Worm (Caenorhabditis elegans) whole organism, L4/young adult: ENCODE results near the gene C52E4.7.

Experiments used
- W03F9.2 ChIP-seq: fragments of 150-350 bp; optimal IDR thresholded peaks from 2 replicates; lab custom pipeline; 2014; ENCODE audit warnings: missing biosample characterization, missing genetic modification characterization
- him-1 ChIP-seq: sonication (generic microtip); optimal IDR thresholded peaks from 2 replicates; lab custom pipeline; 2016; ENCODE audit warnings: missing genotype, missing genetic modification reagents, missing genetic modification characterization, missing compliant biosample characterization

DNA sequence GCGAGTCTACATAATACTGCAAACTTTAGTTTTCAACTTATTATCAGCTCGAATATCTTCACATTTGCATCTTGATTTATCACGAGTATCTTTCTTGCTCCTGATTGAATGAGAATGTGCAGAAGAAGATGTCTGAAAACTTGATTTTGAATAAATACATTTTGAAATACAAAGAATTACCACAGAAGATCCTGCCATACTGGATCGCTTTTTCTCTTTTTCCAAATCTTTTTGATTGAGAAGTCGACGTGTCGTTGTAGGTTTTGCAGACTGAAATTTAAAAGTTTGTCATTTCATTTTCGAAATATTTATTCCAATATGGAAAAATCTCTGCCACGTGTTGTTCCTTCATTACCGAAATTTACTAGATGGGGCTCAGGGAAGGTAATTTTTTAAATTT is 1.8 kb downstream of the C52E4.7 start, which contains the start of gene C52E4.12:
- no peak for TF ChIP-seq him-1
- TF ChIP-seq W03F9.2 (tag; lab: Kevin White, UChicago) = no peak
